Worm (Caenorhabditis elegans) whole organism, L4 larva: ENCODE data around the gene F36A4.4.

Experiments
- F37D6.2 ChIP-seq: sonication (generic microtip); optimal IDR thresholded peaks from 2 replicates; lab custom pipeline; 2016; ENCODE audit warnings: mild to moderate bottlenecking, missing genetic modification characterization, missing compliant biosample characterization
- T20F7.1 ChIP-seq: fragments of 200-800 bp; sonication (Bioruptor generic); optimal IDR thresholded peaks from 2 replicates; lab custom pipeline; 2018; ENCODE audit warnings: mild to moderate bottlenecking, missing genetic modification characterization, missing compliant biosample characterization
- T26A8.4 ChIP-seq: fragments of 200-800 bp; sonication (Bioruptor generic); IDR thresholded peaks from 2 replicates; pipeline ENCODE4 v1.3.6; 2022; ENCODE audit warnings: missing genetic modification characterization, missing compliant biosample characterization
- Y105C5A.15 ChIP-seq: fragments of 200-800 bp; sonication (Bioruptor generic); IDR thresholded peaks from 2 replicates; pipeline ENCODE4 v1.3.6; 2022; ENCODE audit warnings: missing genetic modification characterization, missing compliant biosample characterization
- Y48G9A.11 ChIP-seq: fragments of 200-800 bp; sonication (Bioruptor generic); IDR thresholded peaks from 2 replicates; pipeline ENCODE4 v1.3.6; 2022; ENCODE audit warnings: missing genetic modification reagents, missing genetic modification characterization, missing compliant biosample characterization
- Y5F2A.4 ChIP-seq: fragments of 200-800 bp; sonication (Bioruptor generic); optimal IDR thresholded peaks from 2 replicates; lab custom pipeline; 2018; ENCODE audit warnings: mild to moderate bottlenecking, missing genetic modification characterization, missing compliant biosample characterization
- Y75B8A.6 ChIP-seq: fragments of 200-800 bp; sonication (Bioruptor generic); IDR thresholded peaks from 2 replicates; pipeline ENCODE4 v1.3.6; 2022; ENCODE audit warnings: missing genetic modification reagents, missing genetic modification characterization, missing compliant biosample characterization
- ZK337.2 ChIP-seq: fragments of 200-800 bp; sonication (Bioruptor generic); IDR thresholded peaks from 2 replicates; pipeline ENCODE4 v1.3.6; 2022; ENCODE audit warnings: missing genetic modification reagents, missing genetic modification characterization, missing compliant biosample characterization
- ZK546.5 ChIP-seq, 2 experiments: sonication (generic microtip); optimal IDR thresholded peaks; 2 replicates each; lab custom pipeline; 2017; ENCODE audit warnings: missing biosample characterization in 2 of 2, missing genetic modification characterization in 2 of 2
- aha-1 ChIP-seq: fragments of 150-350 bp; peaks from one replicate; lab custom pipeline; 2014; ENCODE audit warnings: missing biosample characterization, missing genetic modification characterization
- aly-2 ChIP-seq: sonication (generic microtip); optimal IDR thresholded peaks from 2 replicates; lab custom pipeline; 2018; ENCODE audit warnings: missing biosample characterization, missing genetic modification characterization
- ceh-20 ChIP-seq: fragments of 200-800 bp; sonication (Bioruptor generic); IDR thresholded peaks from 2 replicates; pipeline ENCODE4 v1.3.6; 2022; ENCODE audit warnings: missing genetic modification reagents, missing genetic modification characterization, missing compliant biosample characterization
- ceh-28 ChIP-seq: fragments of 150-350 bp; optimal IDR thresholded peaks from 2 replicates; lab custom pipeline; 2014; ENCODE audit warnings: missing biosample characterization, missing genetic modification reagents, missing genetic modification characterization
- cey-2 ChIP-seq: sonication (generic microtip); optimal IDR thresholded peaks from 3 replicates; lab custom pipeline; 2017; ENCODE audit warnings: missing genetic modification characterization, mild to moderate bottlenecking, missing compliant biosample characterization, antibody characterized with exemption, borderline replicate concordance; ENCODE audit not compliant: insufficient read depth
- ctbp-1 ChIP-seq: fragments of 200-800 bp; sonication (Bioruptor generic); IDR thresholded peaks from 2 replicates; pipeline ENCODE4 v1.3.6; 2022; ENCODE audit warnings: missing genetic modification reagents, missing genetic modification characterization, missing compliant biosample characterization
- daf-12 ChIP-seq: fragments of 150-350 bp; optimal IDR thresholded peaks from 2 replicates; lab custom pipeline; 2014; ENCODE audit warnings: missing biosample characterization, missing genetic modification reagents, missing genetic modification characterization
- daf-16 ChIP-seq, 3 experiments: sonication (generic microtip); optimal IDR thresholded peaks; 2 replicates each; lab custom pipeline; 2016 to 2017; ENCODE audit warnings: missing genetic modification characterization in 3 of 3, missing genetic modification reagents in 3 of 3, mild to moderate bottlenecking in 2 of 3, missing compliant biosample characterization in 2 of 3, missing biosample characterization in 1 of 3, moderate library complexity in 1 of 3
- daf-19 ChIP-seq: fragments of 200-800 bp; sonication (Bioruptor generic); conservative IDR thresholded peaks from 2 replicates; pipeline ENCODE4 v1.3.6; 2022; ENCODE audit warnings: missing genetic modification characterization, missing compliant biosample characterization
- daf-8 ChIP-seq: fragments of 200-800 bp; sonication (Bioruptor generic); IDR thresholded peaks from 2 replicates; pipeline ENCODE4 v1.3.6; 2022; ENCODE audit warnings: missing genetic modification characterization, missing compliant biosample characterization
- dmd-8 ChIP-seq: fragments of 200-800 bp; sonication (Bioruptor generic); IDR thresholded peaks from 2 replicates; pipeline ENCODE4 v1.3.6; 2022; ENCODE audit warnings: missing genetic modification characterization, missing compliant biosample characterization
- dpl-1 ChIP-seq: fragments of 150-350 bp; optimal IDR thresholded peaks from 2 replicates; lab custom pipeline; 2014; ENCODE audit warnings: missing biosample characterization, missing genetic modification reagents, missing genetic modification characterization
- dve-1 ChIP-seq: sonication (generic microtip); optimal IDR thresholded peaks from 2 replicates; lab custom pipeline; 2017; ENCODE audit warnings: antibody characterized with exemption, mild to moderate bottlenecking, missing genetic modification characterization, missing compliant biosample characterization; ENCODE audit not compliant: insufficient read depth
- egl-27 ChIP-seq: sonication (generic microtip); optimal IDR thresholded peaks from 3 replicates; lab custom pipeline; 2017; ENCODE audit warnings: missing biosample characterization, missing genetic modification reagents, missing genetic modification characterization
- gei-8 ChIP-seq: fragments of 200-800 bp; sonication (Bioruptor generic); optimal IDR thresholded peaks from 2 replicates; lab custom pipeline; 2018; ENCODE audit warnings: mild to moderate bottlenecking, missing genetic modification characterization, missing compliant biosample characterization
- hmg-1.1 ChIP-seq: fragments of 200-800 bp; sonication (Bioruptor generic); IDR thresholded peaks from 2 replicates; pipeline ENCODE4 v1.3.6; 2022; ENCODE audit warnings: missing genetic modification reagents, missing genetic modification characterization, missing compliant biosample characterization
- lim-7 ChIP-seq: fragments of 200-800 bp; sonication (Bioruptor generic); IDR thresholded peaks from 2 replicates; pipeline ENCODE4 v1.3.6; 2022; ENCODE audit warnings: missing genetic modification characterization, missing compliant biosample characterization
- lin-15B ChIP-seq: fragments of 150-350 bp; sonication (generic microtip); optimal IDR thresholded peaks from 3 replicates; lab custom pipeline; 2014; ENCODE audit warnings: missing biosample characterization, missing genetic modification characterization
- lin-38 ChIP-seq: fragments of 200-800 bp; sonication (Bioruptor generic); IDR thresholded peaks from 2 replicates; pipeline ENCODE4 v1.3.6; 2022; ENCODE audit warnings: missing genetic modification reagents, missing genetic modification characterization, missing compliant biosample characterization
- lir-3 ChIP-seq: sonication (generic microtip); optimal IDR thresholded peaks from 2 replicates; lab custom pipeline; 2016; ENCODE audit warnings: mild to moderate bottlenecking, missing genetic modification characterization, missing compliant biosample characterization
- madf-5 ChIP-seq, 2 experiments: fragments of 200-800 bp; sonication (Bioruptor generic); IDR thresholded peaks; 2 replicates each; pipeline ENCODE4 v1.3.6; 2022; ENCODE audit warnings: missing compliant biosample characterization in 2 of 2, missing genetic modification characterization in 2 of 2
- mdl-1 ChIP-seq, 2 experiments: fragments of 150-350 bp in 1 of 2; sonication (generic microtip) in 1 of 2; optimal IDR thresholded peaks; 2 replicates each; lab custom pipeline; 2014 to 2017; ENCODE audit warnings: missing biosample characterization in 2 of 2, missing genetic modification characterization in 2 of 2
- mep-1 ChIP-seq: fragments of 150-350 bp; sonication (generic microtip); optimal IDR thresholded peaks from 3 replicates; lab custom pipeline; 2014; ENCODE audit warnings: missing biosample characterization, missing genetic modification characterization
- nhr-111 ChIP-seq: fragments of 200-800 bp; sonication (Bioruptor generic); optimal IDR thresholded peaks from 2 replicates; lab custom pipeline; 2018; ENCODE audit warnings: mild to moderate bottlenecking, missing genetic modification characterization, missing compliant biosample characterization
- nhr-28 ChIP-seq: fragments of 150-350 bp; optimal IDR thresholded peaks from 2 replicates; lab custom pipeline; 2014; ENCODE audit warnings: missing biosample characterization, missing genetic modification characterization
- nhr-48 ChIP-seq: sonication (generic microtip); optimal IDR thresholded peaks from 2 replicates; lab custom pipeline; 2016; ENCODE audit warnings: mild to moderate bottlenecking, missing genetic modification characterization, missing compliant biosample characterization
- php-3 ChIP-seq: fragments of 200-800 bp; sonication (Bioruptor generic); IDR thresholded peaks from 2 replicates; pipeline ENCODE4 v1.3.6; 2022; ENCODE audit warnings: missing genetic modification reagents, missing genetic modification characterization, missing compliant biosample characterization
- set-16 ChIP-seq: fragments of 200-800 bp; sonication (Bioruptor generic); IDR thresholded peaks from 2 replicates; pipeline ENCODE4 v1.3.6; 2022; ENCODE audit warnings: missing genetic modification reagents, missing genetic modification characterization, missing compliant biosample characterization
- tag-97 ChIP-seq: fragments of 200-800 bp; sonication (Bioruptor generic); IDR thresholded peaks from 2 replicates; pipeline ENCODE4 v1.3.6; 2022; ENCODE audit warnings: missing genetic modification characterization, missing compliant biosample characterization
- unc-62 ChIP-seq, 3 experiments: fragments of 150-350 bp in 1 of 3; sonication (generic microtip); optimal IDR thresholded peaks in 2 of 3; peaks in 1 of 3; 1 replicate in 1 of 3; 2 replicates in 2 of 3; lab custom pipeline; 2014 to 2017; ENCODE audit warnings: missing biosample characterization in 3 of 3, missing genetic modification characterization in 3 of 3, missing genetic modification reagents in 3 of 3, missing genotype in 1 of 3
- zag-1 ChIP-seq: fragments of 150-350 bp; optimal IDR thresholded peaks from 2 replicates; lab custom pipeline; 2014; ENCODE audit warnings: missing biosample characterization, missing genetic modification characterization
- zfp-3 ChIP-seq: fragments of 200-800 bp; sonication (Bioruptor generic); conservative IDR thresholded peaks from 2 replicates; pipeline ENCODE4 v1.3.6; 2022; ENCODE audit warnings: missing genetic modification reagents, missing genetic modification characterization, missing compliant biosample characterization
- zip-11 ChIP-seq: fragments of 200-800 bp; sonication (Bioruptor generic); IDR thresholded peaks from 2 replicates; pipeline ENCODE4 v1.3.6; 2022; ENCODE audit warnings: missing genetic modification characterization, missing compliant biosample characterization
- ztf-7 ChIP-seq: fragments of 150-350 bp; optimal IDR thresholded peaks from 2 replicates; lab custom pipeline; 2014; ENCODE audit warnings: missing biosample characterization, missing genetic modification characterization

F36A4.4 gene

DNA sequence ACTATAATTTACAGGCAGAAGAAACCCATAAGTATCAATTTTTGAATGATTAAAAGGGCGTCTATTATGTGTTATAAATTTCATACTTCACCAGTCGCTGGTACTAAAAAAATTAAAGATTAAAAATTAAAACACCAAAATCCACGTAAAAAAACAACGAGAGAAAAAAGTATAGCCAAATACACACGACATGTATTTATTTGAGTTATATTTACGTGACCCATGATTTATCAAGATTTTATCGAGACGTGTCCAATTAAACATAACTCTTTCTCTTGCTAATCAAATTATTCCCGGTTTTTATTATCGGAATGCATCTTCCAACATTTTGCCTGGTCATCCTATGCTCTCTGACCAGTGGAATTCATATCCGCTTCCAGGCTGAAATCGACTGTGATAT is at the start of gene F36A4.4:
TSS of gene F36A4.4 (plus strand) at position 301 of the 400 bp plus-strand sequence.
- TF ChIP-seq Y75B8A.6 (GFP tag; lab: Robert Waterston, UW) (no peak), ztf-7 (tag; lab: Kevin White, UChicago) (no peak), ctbp-1 (GFP tag; lab: Robert Waterston, UW) (no peak), ZK546.5 (tag; optimal IDR thresholded peaks at IDR 0.05; lab: Kevin White, UChicago) (no peak), daf-16 (GFP tag; optimal IDR thresholded peaks at IDR 0.05; lab: Kevin White, UChicago) (no peak), daf-16 (tag; optimal IDR thresholded peaks at IDR 0.05; lab: Kevin White, UChicago) (no peak), tag-97 (no peak), ceh-20 (GFP tag; lab: Robert Waterston, UW) (no peak), zfp-3 (no peak), Y105C5A.15 (GFP tag; lab: Robert Waterston, UW) (no peak), dpl-1 (no peak), aha-1 (tag; lab: Kevin White, UChicago) (no peak), egl-27 (tag; lab: Kevin White, UChicago) (no peak), aly-2 (tag; lab: Kevin White, UChicago) (no peak), php-3 (no peak), ZK337.2 (GFP tag; lab: Robert Waterston, UW) (no peak), daf-12 (no peak), nhr-48 (tag; lab: Kevin White, UChicago) (no peak), gei-8 (GFP tag; lab: Kevin White, UChicago) (no peak), cey-2 (tag; lab: Kevin White, UChicago) (no peak)

DNA sequence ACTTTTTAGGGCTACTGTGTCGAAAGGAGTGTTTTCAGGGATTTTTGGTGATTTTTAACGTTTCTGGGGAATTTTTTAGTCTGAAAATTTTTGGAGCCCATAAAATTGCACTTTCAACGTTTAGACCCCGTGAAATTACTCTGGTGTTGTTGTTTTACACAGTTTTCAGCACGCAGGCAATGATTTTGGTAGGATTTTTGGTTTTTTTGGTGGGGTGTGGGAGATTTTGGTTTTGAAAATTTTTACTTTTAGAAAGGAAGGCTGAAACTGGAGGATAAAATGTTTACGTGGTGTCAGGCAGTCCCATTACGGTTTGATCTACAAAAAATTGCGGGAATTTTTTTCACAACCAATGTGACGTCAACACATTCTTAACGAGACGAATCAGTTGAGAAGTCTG is 49.1 kb upstream of the F36A4.4 start:
- TF ChIP-seq lim-7 (GFP tag; lab: Robert Waterston, UW), result no peak
- TF ChIP-seq T26A8.4, result peak; percentile 66; the same call in 1 of the 2 replicates
- no peak for TF ChIP-seq daf-8 (GFP tag; lab: Robert Waterston, UW)
- TF ChIP-seq nhr-28 (tag; lab: Kevin White, UChicago), result no peak
- no peak for TF ChIP-seq lin-15B
- no peak for TF ChIP-seq daf-19 (GFP tag; lab: Robert Waterston, UW)
- TF ChIP-seq zip-11 (GFP tag; lab: Robert Waterston, UW), result no peak
- no peak for TF ChIP-seq dve-1 (tag; lab: Kevin White, UChicago)
- no peak for TF ChIP-seq set-16 (GFP tag; lab: Robert Waterston, UW)

DNA sequence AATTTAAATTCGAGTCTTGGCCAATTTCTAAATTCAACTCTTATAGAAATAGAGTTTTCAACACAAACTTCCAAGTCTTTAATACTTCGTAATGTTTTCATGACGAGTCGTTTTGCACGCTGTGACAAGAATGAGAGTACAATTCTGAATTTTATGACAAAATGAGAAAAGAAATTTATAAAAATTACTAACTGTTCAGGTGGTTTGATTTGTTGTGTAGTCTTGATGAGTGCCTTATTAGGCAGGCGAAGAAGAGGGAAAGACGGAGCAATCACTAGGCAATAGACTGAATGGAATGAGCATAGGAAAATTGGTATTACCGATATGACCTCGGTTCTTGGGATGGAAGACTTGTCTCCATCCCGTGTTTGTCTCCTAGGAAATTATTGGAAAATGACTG is 47.4 kb upstream of the F36A4.4 start, which contains the start of gene F30B5.11:
TSS of gene F30B5.11 (minus strand) at position 101 of the 400 bp plus-strand sequence.
- TF ChIP-seq unc-62 (GFP tag; optimal IDR thresholded peaks at IDR 0.05 in 1 of 2; lab: Kevin White, UChicago) (no peak), unc-62 (tag; optimal IDR thresholded peaks at IDR 0.05; lab: Kevin White, UChicago) (no peak), ceh-28 (tag; lab: Kevin White, UChicago) (no peak), ceh-20 (GFP tag; lab: Robert Waterston, UW) (no peak), T20F7.1 (GFP tag; lab: Kevin White, UChicago) (no peak), ztf-7 (tag; lab: Kevin White, UChicago) (no peak), Y105C5A.15 (GFP tag; lab: Robert Waterston, UW) (no peak), daf-19 (GFP tag; lab: Robert Waterston, UW) (no peak), lin-38 (GFP tag; lab: Robert Waterston, UW) (no peak), madf-5 (GFP tag; IDR thresholded peaks at IDR 0.05; lab: Robert Waterston, UW) (no peak), Y48G9A.11 (GFP tag; lab: Robert Waterston, UW) (no peak), daf-12 (no peak), lir-3 (no peak), dmd-8 (GFP tag; lab: Robert Waterston, UW) (no peak), F37D6.2 (tag; lab: Kevin White, UChicago) (no peak), Y5F2A.4 (GFP tag; lab: Kevin White, UChicago) (no peak), hmg-1.1 (GFP tag; lab: Robert Waterston, UW) (no peak), zag-1 (tag; lab: Kevin White, UChicago) (no peak), mep-1 (tag; lab: Kevin White, UChicago) (no peak), mdl-1 (tag; optimal IDR thresholded peaks at IDR 0.05; lab: Kevin White, UChicago) (no peak), nhr-111 (GFP tag; lab: Kevin White, UChicago) (no peak)
